Fruit fly (Drosophila melanogaster): Measurements from ENCODE around the gene LKRSDH.

LKRSDH gene

DNA sequence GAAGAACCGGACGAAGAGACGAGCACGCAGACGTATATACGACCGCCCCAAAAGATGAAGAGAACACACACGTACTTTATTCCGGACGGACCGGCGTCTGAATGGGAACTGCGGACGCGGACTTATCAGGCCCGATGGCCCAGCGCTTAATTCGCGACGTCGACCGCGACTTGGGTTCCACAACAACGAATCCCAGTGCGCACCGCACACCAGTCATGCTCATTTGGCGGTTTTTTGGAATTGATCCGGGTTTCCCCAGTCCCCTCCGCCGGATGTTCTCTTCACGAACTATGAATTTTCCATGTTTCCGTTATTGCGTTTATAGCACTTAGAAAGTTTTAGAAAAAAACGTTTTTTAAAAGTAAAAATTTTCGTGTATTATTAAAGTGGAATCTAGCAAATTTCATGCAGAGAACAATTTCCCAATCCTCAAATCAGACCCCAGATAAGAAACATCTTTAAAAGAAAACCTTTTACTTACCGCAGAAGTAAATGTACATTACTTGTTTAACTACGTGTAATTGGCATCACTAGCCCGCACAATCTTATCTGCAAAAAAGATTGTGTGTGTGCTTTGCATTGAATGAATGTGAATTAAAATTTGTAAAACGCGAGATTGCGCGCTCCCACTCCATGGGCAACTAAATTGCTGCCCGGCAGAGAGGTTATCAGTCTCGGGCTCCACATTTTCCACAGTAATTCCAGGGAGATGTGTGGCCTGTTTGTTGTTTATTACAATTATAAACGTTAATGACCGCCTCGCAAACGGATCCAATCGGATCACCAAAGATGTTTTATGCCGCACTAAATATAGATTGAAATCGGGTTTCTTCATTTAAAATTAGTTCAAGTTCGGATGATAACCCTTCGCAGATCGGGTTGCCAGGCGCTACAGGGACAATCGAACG is 5.1 kb downstream of the LKRSDH start, which contains the start of gene CG7149:
TSS of gene CG7149 (minus strand) at position 110 of the 908 bp plus-strand sequence.
- TF ChIP-seq CG14667 (GFP tag; IDR thresholded peaks at IDR 0.05) (no peak), pzg (GFP tag; optimal IDR thresholded peaks at IDR 0.05) (no peak), Myb (GFP tag; optimal IDR thresholded peaks at IDR 0.05) (no peak), CG4424 (GFP tag; optimal IDR thresholded peaks at IDR 0.05) (peak; percentile 5), Xbp1 (GFP tag; optimal IDR thresholded peaks at IDR 0.05) (peak; percentile 41), CG12219 (GFP tag; optimal IDR thresholded peaks at IDR 0.05) (no peak), Nf-YA (GFP tag; IDR thresholded peaks at IDR 0.05) (no peak), al (GFP tag; IDR thresholded peaks at IDR 0.05) (no peak), crc (GFP tag; optimal IDR thresholded peaks at IDR 0.05) (no peak), CG30020 (tag; optimal IDR thresholded peaks at IDR 0.05) (no peak), CG6813 (GFP tag; optimal IDR thresholded peaks at IDR 0.05) (no peak), toy (GFP tag; IDR thresholded peaks at IDR 0.05) (no peak), Vsx1 (GFP tag; optimal IDR thresholded peaks at IDR 0.05) (peak; percentile 39), nerfin-1 (tag; optimal IDR thresholded peaks at IDR 0.05) (no peak), Nf-YC (tag; optimal IDR thresholded peaks at IDR 0.05) (no peak), Eip74EF (GFP tag; optimal IDR thresholded peaks at IDR 0.05) (no peak), onecut (GFP tag; IDR thresholded peaks at IDR 0.05) (no peak), sna (GFP tag; IDR thresholded peaks at IDR 0.05; ENCODE audit: partially characterized antibody) (no peak), gsb-n (tag; optimal IDR thresholded peaks at IDR 0.05) (no peak), CG10321 (GFP tag; IDR thresholded peaks at IDR 0.05) (no peak), CG10366 (GFP tag; IDR thresholded peaks at IDR 0.05) (no peak), GATAe (GFP tag; conservative IDR thresholded peaks at IDR 0.05) (peak; percentile 66), sug (tag; optimal IDR thresholded peaks at IDR 0.05) (peak; percentile 88), CG9932 (GFP tag; IDR thresholded peaks at IDR 0.05) (peak; percentile 19; the same call in 1 of the 2 replicates), tll (GFP tag; optimal IDR thresholded peaks at IDR 0.05) (no peak), CG1792 (GFP tag; optimal IDR thresholded peaks at IDR 0.05) (no peak), Lpt (GFP tag; optimal IDR thresholded peaks at IDR 0.05) (no peak), HLH4C (GFP tag; IDR thresholded peaks at IDR 0.05; ENCODE audit: partially characterized antibody) (0 out of 3 replicates have a peak, but pooled peaks have one; percentile 7), CG3995 (GFP tag; optimal IDR thresholded peaks at IDR 0.05) (no peak), CG10209 (GFP tag; optimal IDR thresholded peaks at IDR 0.05) (no peak), CG1603 (tag; optimal IDR thresholded peaks at IDR 0.05) (no peak), slbo (GFP tag; IDR thresholded peaks at IDR 0.05) (peak; percentile 41; the same call in 1 of the 2 replicates), MBD-R2 (GFP tag; IDR thresholded peaks at IDR 0.05) (0 out of 2 replicates have a peak, but pooled peaks have one; percentile 8), NK7.1 (GFP tag; optimal IDR thresholded peaks at IDR 0.05) (no peak), Deaf1 (tag; optimal IDR thresholded peaks at IDR 0.05) (peak; percentile 88), CG7987 (GFP tag; optimal IDR thresholded peaks at IDR 0.05) (no peak), seq (GFP tag; IDR thresholded peaks at IDR 0.05) (no peak), bbx (GFP tag; IDR thresholded peaks at IDR 0.05; ENCODE audit: partially characterized antibody) (peak; percentile 37; the same call in 1 of the 2 replicates), CG8944 (GFP tag; optimal IDR thresholded peaks at IDR 0.05) (no peak), lmd (GFP tag; IDR thresholded peaks at IDR 0.05) (no peak), CG8290 (GFP tag; optimal IDR thresholded peaks at IDR 0.05) (no peak), CG8290 (tag; optimal IDR thresholded peaks at IDR 0.05) (peak in 1 of 2 experiments; percentile 68), CG3163 (GFP tag; optimal IDR thresholded peaks at IDR 0.05) (peak; percentile 10), tap (tag; optimal IDR thresholded peaks at IDR 0.05) (no peak), Sox100B (GFP tag; optimal IDR thresholded peaks at IDR 0.05) (no peak), CG34376 (GFP tag; optimal IDR thresholded peaks at IDR 0.05) (peak; percentile 95), Dll (GFP tag; IDR thresholded peaks at IDR 0.05; ENCODE audit: partially characterized antibody) (no peak), CG4282 (GFP tag; optimal IDR thresholded peaks at IDR 0.05) (no peak), sens (GFP tag) (peak; percentile 50)
